Fruit fly (Drosophila melanogaster) whole organism, embryonic: Measurements from ENCODE around the gene Cyt-b5-r.

ENCODE experiments used
- Atf-2 ChIP-seq: fragments of 200-800 bp; sonication (Bioruptor generic); optimal IDR thresholded peaks from 2 replicates; lab custom pipeline; 2016; ENCODE audit warnings: missing biosample characterization, missing genetic modification characterization
- Blimp-1 ChIP-seq: fragments of 200-800 bp; sonication (Bioruptor generic); optimal IDR thresholded peaks from 3 replicates; lab custom pipeline; 2018; ENCODE audit warnings: missing biosample characterization, missing genetic modification characterization, mild to moderate bottlenecking, moderate library complexity, missing genetic modification reagents
- Bteb2 ChIP-seq: fragments of 200-800 bp; sonication (Bioruptor generic); optimal IDR thresholded peaks from 2 replicates; lab custom pipeline; 2016; ENCODE audit warnings: missing biosample characterization, missing genetic modification characterization
- CG10147 ChIP-seq: fragments of 200-800 bp; sonication (Bioruptor generic); optimal IDR thresholded peaks from 2 replicates; lab custom pipeline; 2019; ENCODE audit warnings: missing biosample characterization, mild to moderate bottlenecking, missing genetic modification characterization, moderate library complexity
- CG10959 ChIP-seq: fragments of 200-800 bp; sonication (Bioruptor generic); IDR thresholded peaks from 2 replicates; pipeline ENCODE4 v1.3.6; 2022; ENCODE audit warnings: missing biosample characterization, missing genetic modification characterization
- CG11093 ChIP-seq: fragments of 200-800 bp; sonication (Bioruptor generic); IDR thresholded peaks from 3 replicates; pipeline ENCODE4 v1.3.6; 2022; ENCODE audit warnings: missing biosample characterization, missing genetic modification characterization
- CG11398 ChIP-seq: fragments of 200-800 bp; sonication (Bioruptor generic); optimal IDR thresholded peaks from 2 replicates; lab custom pipeline; 2016; ENCODE audit warnings: missing biosample characterization, missing genetic modification characterization
- CG11504 ChIP-seq: fragments of 200-800 bp; sonication (Bioruptor generic); optimal IDR thresholded peaks from 3 replicates; lab custom pipeline; 2019; ENCODE audit warnings: missing biosample characterization, mild to moderate bottlenecking, missing genetic modification characterization, moderate library complexity
- CG12219 ChIP-seq: fragments of 200-800 bp; sonication (Bioruptor generic); optimal IDR thresholded peaks from 3 replicates; lab custom pipeline; 2018; ENCODE audit warnings: missing biosample characterization, mild to moderate bottlenecking, missing genetic modification characterization
- CG12659 ChIP-seq: fragments of 200-800 bp; sonication (Bioruptor generic); optimal IDR thresholded peaks from 3 replicates; lab custom pipeline; 2017; ENCODE audit warnings: mild to moderate bottlenecking, missing biosample characterization, missing genetic modification reagents, missing genetic modification characterization
- CG14050 ChIP-seq: fragments of 200-800 bp; sonication (Bioruptor generic); IDR thresholded peaks from 3 replicates; pipeline ENCODE4 v1.3.6; 2022; ENCODE audit warnings: missing biosample characterization, missing genetic modification characterization
- CG14965 ChIP-seq: fragments of 200-800 bp; sonication (Bioruptor generic); optimal IDR thresholded peaks from 2 replicates; lab custom pipeline; 2016; ENCODE audit warnings: missing biosample characterization, missing genetic modification characterization, borderline replicate concordance
- CG1602 ChIP-seq: fragments of 200-800 bp; sonication (Bioruptor generic); optimal IDR thresholded peaks from 3 replicates; lab custom pipeline; 2016; ENCODE audit warnings: missing biosample characterization, missing genetic modification characterization
- CG1792 ChIP-seq: fragments of 200-800 bp; sonication (Bioruptor generic); optimal IDR thresholded peaks from 2 replicates; lab custom pipeline; 2016; ENCODE audit warnings: missing biosample characterization, missing genetic modification characterization
- CG30020 ChIP-seq: fragments of 200-800 bp; optimal IDR thresholded peaks from 2 replicates; lab custom pipeline; 2019; ENCODE audit warnings: missing biosample characterization, mild to moderate bottlenecking, missing genetic modification characterization, moderate library complexity
- CG34224 ChIP-seq: fragments of 200-800 bp; sonication (Bioruptor generic); IDR thresholded peaks from 3 replicates; pipeline ENCODE4 v1.3.6; 2022; ENCODE audit warnings: missing biosample characterization, missing genetic modification characterization; ENCODE audit not compliant: partially characterized antibody
- CG4854 ChIP-seq: fragments of 200-800 bp; sonication (Bioruptor generic); optimal IDR thresholded peaks from 2 replicates; lab custom pipeline; 2016; ENCODE audit warnings: missing biosample characterization, missing genetic modification characterization, inconsistent platforms
- CG5953 ChIP-seq: fragments of 200-800 bp; sonication (Bioruptor generic); IDR thresholded peaks from 2 replicates; pipeline ENCODE4 v1.3.6; 2022; ENCODE audit warnings: missing biosample characterization, missing genetic modification characterization
- HLH3B ChIP-seq: fragments of 200-800 bp; sonication (Bioruptor generic); IDR thresholded peaks from 2 replicates; pipeline ENCODE4 v1.3.6; 2022; ENCODE audit warnings: missing biosample characterization, missing genetic modification characterization
- HmgD ChIP-seq: fragments of 200-800 bp; sonication (Bioruptor generic); optimal IDR thresholded peaks from 3 replicates; lab custom pipeline; 2016; ENCODE audit warnings: missing biosample characterization, missing genetic modification characterization
- Hr3 ChIP-seq: fragments of 200-800 bp; sonication (Bioruptor generic); optimal IDR thresholded peaks from 3 replicates; lab custom pipeline; 2016; ENCODE audit warnings: missing biosample characterization, missing genetic modification characterization
- Hr78 ChIP-seq, 2 experiments: fragments of 200-800 bp in 1 of 2; fragments of >200 bp in 1 of 2; sonication (Bioruptor generic) in 1 of 2; optimal IDR thresholded peaks; 2 replicates each; lab custom pipeline; 2017 to 2019; ENCODE audit warnings: missing biosample characterization in 2 of 2, missing genetic modification characterization in 2 of 2, mild to moderate bottlenecking in 1 of 2, moderate library complexity in 1 of 2
- Jarid2 ChIP-seq: fragments of 200-800 bp; sonication (Bioruptor generic); optimal IDR thresholded peaks from 3 replicates; lab custom pipeline; 2017; ENCODE audit warnings: mild to moderate bottlenecking, missing biosample characterization, missing genetic modification reagents, missing genetic modification characterization
- Kr ChIP-seq: fragments of 200-800 bp; sonication (Bioruptor generic); optimal IDR thresholded peaks from 2 replicates; lab custom pipeline; 2017; ENCODE audit warnings: missing biosample characterization, mild to moderate bottlenecking, missing genetic modification characterization
- Lhr ChIP-seq: fragments of 200-800 bp; sonication (Bioruptor generic); optimal IDR thresholded peaks from 3 replicates; lab custom pipeline; 2017; ENCODE audit warnings: mild to moderate bottlenecking, missing biosample characterization, missing genetic modification reagents, missing genetic modification characterization
- NC2β ChIP-seq: fragments of 200-800 bp; sonication (Bioruptor generic); optimal IDR thresholded peaks from 2 replicates; lab custom pipeline; 2016; ENCODE audit warnings: missing biosample characterization, missing genetic modification characterization
- Ptx1 ChIP-seq: fragments of 200-800 bp; sonication (Bioruptor generic); IDR thresholded peaks from 2 replicates; pipeline ENCODE4 v1.3.6; 2022; ENCODE audit warnings: missing biosample characterization, missing genetic modification characterization
- Taf1 ChIP-seq: fragments of 200-800 bp; sonication (Bioruptor generic); IDR thresholded peaks from 2 replicates; pipeline ENCODE4 v1.3.6; 2022; ENCODE audit warnings: missing biosample characterization, missing genetic modification characterization
- Usf ChIP-seq: fragments of 200-800 bp; sonication (Bioruptor generic); optimal IDR thresholded peaks from 2 replicates; lab custom pipeline; 2017; ENCODE audit warnings: missing genotype, missing biosample characterization, missing genetic modification characterization
- abd-A ChIP-seq: fragments of 200-800 bp; sonication (Bioruptor generic); optimal IDR thresholded peaks from 3 replicates; lab custom pipeline; 2019; ENCODE audit warnings: missing biosample characterization, mild to moderate bottlenecking, missing genetic modification characterization, moderate library complexity
- ase ChIP-seq: fragments of 200-800 bp; sonication (Bioruptor generic); IDR thresholded peaks from 3 replicates; pipeline ENCODE4 v1.3.6; 2022; ENCODE audit warnings: missing biosample characterization, missing genetic modification characterization
- bsh ChIP-seq, 2 experiments: fragments of 200-800 bp; sonication (Bioruptor generic); optimal IDR thresholded peaks; 2 replicates each; lab custom pipeline; 2017 to 2018; ENCODE audit warnings: mild to moderate bottlenecking in 2 of 2, missing biosample characterization in 2 of 2, missing genetic modification characterization in 2 of 2, moderate library complexity in 1 of 2
- cato ChIP-seq: fragments of 200-800 bp; sonication (Bioruptor generic); optimal IDR thresholded peaks from 2 replicates; lab custom pipeline; 2016; ENCODE audit warnings: missing biosample characterization, missing genetic modification characterization, borderline replicate concordance
- ems ChIP-seq: fragments of 200-800 bp; sonication (Bioruptor generic); optimal IDR thresholded peaks from 3 replicates; lab custom pipeline; 2016; ENCODE audit warnings: missing biosample characterization, missing genetic modification characterization
- exex ChIP-seq: fragments of 200-800 bp; sonication (Bioruptor generic); optimal IDR thresholded peaks from 4 replicates; lab custom pipeline; 2018; ENCODE audit warnings: missing biosample characterization, mild to moderate bottlenecking, missing genetic modification characterization, moderate library complexity
- fu2 ChIP-seq: fragments of 200-800 bp; sonication (Bioruptor generic); optimal IDR thresholded peaks from 2 replicates; lab custom pipeline; 2016; ENCODE audit warnings: missing biosample characterization, missing genetic modification characterization
- grau ChIP-seq: fragments of 200-800 bp; optimal IDR thresholded peaks from 3 replicates; lab custom pipeline; 2019; ENCODE audit warnings: missing biosample characterization, mild to moderate bottlenecking, missing genetic modification characterization, moderate library complexity
- jing ChIP-seq: fragments of 200-800 bp; sonication (Bioruptor generic); optimal IDR thresholded peaks from 2 replicates; lab custom pipeline; 2018; ENCODE audit warnings: missing biosample characterization, mild to moderate bottlenecking, missing genetic modification characterization
- lov ChIP-seq, 2 experiments: fragments of 200-800 bp in 1 of 2; fragments of >200 bp in 1 of 2; sonication (Bioruptor generic) in 1 of 2; IDR thresholded peaks in 1 of 2; optimal IDR thresholded peaks in 1 of 2; 2 replicates in 1 of 2; 3 replicates in 1 of 2; pipeline versions ENCODE4 v1.3.6 to Lab custom; 2017 to 2022; ENCODE audit warnings: missing biosample characterization in 1 of 2, missing genetic modification characterization in 1 of 2
- oc ChIP-seq: fragments of 200-800 bp; sonication (Bioruptor generic); optimal IDR thresholded peaks from 2 replicates; lab custom pipeline; 2018; ENCODE audit warnings: missing biosample characterization, mild to moderate bottlenecking, missing genetic modification characterization, moderate library complexity
- pan ChIP-seq, 4 experiments: fragments of >200 bp in 3 of 4; fragments of 200-800 bp in 1 of 4; sonication (Bioruptor generic) in 1 of 4; optimal IDR thresholded peaks in 3 of 4; IDR thresholded peaks in 1 of 4; 2 replicates each; pipeline versions ENCODE4 v1.3.6 to Lab custom; 2017 to 2022; ENCODE audit warnings: missing biosample characterization in 2 of 4, missing genetic modification characterization in 2 of 4, mixed read lengths in 1 of 4
- salm ChIP-seq: fragments of 200-800 bp; sonication (Bioruptor generic); optimal IDR thresholded peaks from 2 replicates; lab custom pipeline; 2018; ENCODE audit warnings: missing biosample characterization, mild to moderate bottlenecking, missing genetic modification characterization
- sr ChIP-seq: fragments of 200-800 bp; sonication (Bioruptor generic); IDR thresholded peaks from 3 replicates; pipeline ENCODE4 v1.3.6; 2022; ENCODE audit warnings: missing biosample characterization, missing genetic modification characterization
- ssp ChIP-seq: fragments of 200-800 bp; sonication (Bioruptor generic); IDR thresholded peaks from 2 replicates; pipeline ENCODE4 v1.3.6; 2022; ENCODE audit warnings: missing biosample characterization, missing genetic modification characterization
- toy ChIP-seq: fragments of 200-800 bp; sonication (Bioruptor generic); IDR thresholded peaks from 2 replicates; pipeline ENCODE4 v1.3.6; 2022; ENCODE audit warnings: missing biosample characterization, missing genetic modification characterization
- ttk ChIP-seq: fragments of 200-800 bp; sonication (Bioruptor generic); IDR thresholded peaks from 2 replicates; pipeline ENCODE4 v2.1.2; 2022; ENCODE audit warnings: missing biosample characterization, missing genetic modification characterization
- unpg ChIP-seq: fragments of 200-800 bp; sonication (Bioruptor generic); optimal IDR thresholded peaks from 3 replicates; lab custom pipeline; 2018; ENCODE audit warnings: missing biosample characterization, mild to moderate bottlenecking, missing genetic modification characterization, moderate library complexity
- vvl ChIP-seq: fragments of 200-800 bp; sonication (Bioruptor generic); IDR thresholded peaks from 2 replicates; pipeline ENCODE4 v1.3.6; 2022; ENCODE audit warnings: missing biosample characterization, missing genetic modification characterization

Cyt-b5-r gene

dm6 chr2L:16743055-16743805 lies 47.3 kb downstream of the Cyt-b5-r start, which contains the start of the genes LSm7 and BuGZ (continued):
- TF ChIP-seq CG12219 (GFP tag; lab: Kevin White, UChicago) (no peak), vvl (GFP tag; lab: Robert Waterston, UW) (peak; percentile 44; the same call in 1 of the 2 replicates), CG11504 (no peak), Atf-2 (no peak), CG11093 (no peak), CG34224 (peak; percentile 42; the same call in 2 of the 3 replicates), CG11398 (no peak), NC2β (GFP tag; lab: Kevin White, UChicago) (no peak), Blimp-1 (GFP tag; lab: Kevin White, UChicago) (no peak), oc (no peak), pan (optimal IDR thresholded peaks at IDR 0.05; lab: Kevin White, UChicago) (no peak), pan (GFP tag; optimal IDR thresholded peaks at IDR 0.05 in 1 of 2, IDR thresholded peaks at IDR 0.05 in 1 of 2) (no peak), unpg (GFP tag; lab: Kevin White, UChicago) (no peak), CG10959 (GFP tag; lab: Robert Waterston, UW) (no peak), CG14050 (GFP tag; lab: Robert Waterston, UW) (no peak), abd-A (tag; lab: Kevin White, UChicago) (no peak), HmgD (no peak), exex (tag; lab: Kevin White, UChicago) (no peak), jing (no peak), ttk (GFP tag; lab: Robert Waterston, UW) (no peak), sr (GFP tag; lab: Robert Waterston, UW) (no peak), lov (optimal IDR thresholded peaks at IDR 0.05; lab: Kevin White, UChicago) (no peak), lov (GFP tag; IDR thresholded peaks at IDR 0.05; lab: Robert Waterston, UW) (no peak), grau (no peak), cato (GFP tag; lab: Kevin White, UChicago) (no peak), Lhr (peak; percentile 75), HLH3B (GFP tag; lab: Robert Waterston, UW) (no peak), CG1602 (GFP tag; lab: Kevin White, UChicago) (peak; percentile 13), CG4854 (GFP tag; lab: Kevin White, UChicago) (no peak), bsh (GFP tag; optimal IDR thresholded peaks at IDR 0.05; lab: Kevin White, UChicago) (no peak), CG14965 (GFP tag; lab: Kevin White, UChicago) (peak; percentile 98), Taf1 (GFP tag; lab: Robert Waterston, UW) (no peak), salm (peak; percentile 3), Jarid2 (GFP tag; lab: Kevin White, UChicago) (no peak), fu2 (GFP tag; lab: Kevin White, UChicago) (no peak), Hr78 (GFP tag; optimal IDR thresholded peaks at IDR 0.05; lab: Kevin White, UChicago) (no peak), CG1792 (GFP tag; lab: Kevin White, UChicago) (no peak), Kr (GFP tag; lab: Kevin White, UChicago) (no peak), toy (GFP tag; lab: Robert Waterston, UW) (no peak), CG30020 (tag; lab: Kevin White, UChicago) (peak; percentile 63), Hr3 (GFP tag; lab: Kevin White, UChicago) (no peak), Bteb2 (GFP tag; lab: Kevin White, UChicago) (no peak), ase (GFP tag; lab: Robert Waterston, UW) (no peak), CG10147 (no peak), Ptx1 (GFP tag; lab: Robert Waterston, UW) (no peak), ems (GFP tag; lab: Kevin White, UChicago) (no peak), CG12659 (GFP tag; lab: Kevin White, UChicago) (peak; percentile 85), CG5953 (GFP tag; lab: Robert Waterston, UW) (0 out of 2 replicates have a peak, but pooled peaks have one; percentile 11), ssp (no peak), Usf (GFP tag; lab: Kevin White, UChicago) (no peak)
